Fruit fly (Drosophila melanogaster) whole organism, embryonic: Measurements from ENCODE around the gene Nelf-E.

Experiments used
- Adf1 ChIP-seq: fragments of 200-800 bp; sonication (Bioruptor generic); IDR thresholded peaks from 2 replicates; pipeline ENCODE4 v1.3.6; 2022; ENCODE audit warnings: missing biosample characterization, missing genetic modification characterization
- Atf3 ChIP-seq: fragments of 200-800 bp; sonication (Bioruptor generic); optimal IDR thresholded peaks from 3 replicates; lab custom pipeline; 2016; ENCODE audit warnings: missing biosample characterization, missing genetic modification characterization
- Atf6 ChIP-seq: fragments of 200-800 bp; sonication (Bioruptor generic); IDR thresholded peaks from 2 replicates; pipeline ENCODE4 v1.3.6; 2022; ENCODE audit warnings: missing biosample characterization, missing genetic modification characterization
- BEAF-32 ChIP-seq: fragments of 200-800 bp; sonication (Bioruptor generic); optimal IDR thresholded peaks from 3 replicates; lab custom pipeline; 2017; ENCODE audit warnings: missing biosample characterization, missing genetic modification characterization, mild to moderate bottlenecking, moderate library complexity, missing genetic modification reagents
- CG10209 ChIP-seq: fragments of 200-800 bp; sonication (Bioruptor generic); optimal IDR thresholded peaks from 3 replicates; lab custom pipeline; 2017; ENCODE audit warnings: missing biosample characterization, mild to moderate bottlenecking, missing genetic modification characterization, missing genetic modification reagents
- CG12299 ChIP-seq: fragments of 200-800 bp; sonication (Bioruptor generic); optimal IDR thresholded peaks from 2 replicates; lab custom pipeline; 2018; ENCODE audit warnings: missing biosample characterization, mild to moderate bottlenecking, missing genetic modification characterization
- CG12659 ChIP-seq: fragments of 200-800 bp; sonication (Bioruptor generic); optimal IDR thresholded peaks from 3 replicates; lab custom pipeline; 2017; ENCODE audit warnings: mild to moderate bottlenecking, missing biosample characterization, missing genetic modification reagents, missing genetic modification characterization
- CG12769 ChIP-seq: fragments of 200-800 bp; sonication (Bioruptor generic); optimal IDR thresholded peaks from 2 replicates; lab custom pipeline; 2019; ENCODE audit warnings: missing biosample characterization, mild to moderate bottlenecking, missing genetic modification characterization, moderate library complexity
- CG13624 ChIP-seq: fragments of 200-800 bp; sonication (Bioruptor generic); optimal IDR thresholded peaks from 2 replicates; lab custom pipeline; 2016; ENCODE audit warnings: missing biosample characterization, missing genetic modification characterization
- CG14710 ChIP-seq: fragments of 200-800 bp; sonication (Bioruptor generic); optimal IDR thresholded peaks from 3 replicates; lab custom pipeline; 2019; ENCODE audit warnings: missing biosample characterization, mild to moderate bottlenecking, missing genetic modification characterization, moderate library complexity
- CG17328 ChIP-seq: fragments of 200-800 bp; sonication (Bioruptor generic); IDR thresholded peaks from 2 replicates; pipeline ENCODE4 v1.3.6; 2022; ENCODE audit warnings: missing biosample characterization, missing genetic modification characterization
- CG18011 ChIP-seq: fragments of 200-800 bp; sonication (Bioruptor generic); optimal IDR thresholded peaks from 2 replicates; lab custom pipeline; 2017; ENCODE audit warnings: missing biosample characterization, missing genetic modification characterization, mild to moderate bottlenecking, moderate library complexity, missing genotype
- CG1832 ChIP-seq: fragments of 200-800 bp; sonication (Bioruptor generic); optimal IDR thresholded peaks from 2 replicates; lab custom pipeline; 2017; ENCODE audit warnings: missing biosample characterization, mild to moderate bottlenecking, missing genetic modification characterization, inconsistent platforms
- CG6254 ChIP-seq: fragments of 200-800 bp; sonication (Bioruptor generic); optimal IDR thresholded peaks from 3 replicates; lab custom pipeline; 2017; ENCODE audit warnings: mild to moderate bottlenecking, missing biosample characterization, missing genetic modification reagents, missing genetic modification characterization
- CG7357 ChIP-seq: fragments of 200-800 bp; sonication (Bioruptor generic); IDR thresholded peaks from 3 replicates; pipeline ENCODE4 v1.3.6; 2022; ENCODE audit warnings: missing biosample characterization, missing genetic modification characterization
- CG8089 ChIP-seq: fragments of 200-800 bp; sonication (Bioruptor generic); optimal IDR thresholded peaks from 3 replicates; lab custom pipeline; 2016; ENCODE audit warnings: missing biosample characterization, missing genetic modification characterization
- CG9609 ChIP-seq: fragments of 200-800 bp; sonication (Bioruptor generic); optimal IDR thresholded peaks from 3 replicates; lab custom pipeline; 2016; ENCODE audit warnings: missing biosample characterization, missing genetic modification characterization
- CG9727 ChIP-seq: fragments of 200-800 bp; sonication (Bioruptor generic); optimal IDR thresholded peaks from 3 replicates; lab custom pipeline; 2017; ENCODE audit warnings: missing biosample characterization, mild to moderate bottlenecking, missing genetic modification characterization
- CTCF ChIP-seq: fragments of 200-800 bp; sonication (Bioruptor generic); optimal IDR thresholded peaks from 2 replicates; lab custom pipeline; 2017; ENCODE audit warnings: missing biosample characterization, mild to moderate bottlenecking, missing genetic modification characterization, moderate library complexity
- D ChIP-seq, 2 experiments: fragments of 200-800 bp in 1 of 2; fragments of >200 bp in 1 of 2; sonication (Bioruptor generic) in 1 of 2; optimal IDR thresholded peaks; 2 replicates in 1 of 2; 3 replicates in 1 of 2; lab custom pipeline; 2017; ENCODE audit warnings: mild to moderate bottlenecking in 1 of 2, missing biosample characterization in 1 of 2, missing genetic modification characterization in 1 of 2, missing genetic modification reagents in 1 of 2
- Dip2 ChIP-seq: fragments of 200-800 bp; sonication (Bioruptor generic); IDR thresholded peaks from 2 replicates; pipeline ENCODE4 v1.3.6; 2022; ENCODE audit warnings: missing biosample characterization, missing genetic modification characterization
- HLH4C ChIP-seq: fragments of 200-800 bp; sonication (Bioruptor generic); IDR thresholded peaks from 3 replicates; pipeline ENCODE4 v1.3.6; 2022; ENCODE audit warnings: missing biosample characterization, missing genetic modification characterization; ENCODE audit not compliant: partially characterized antibody
- Hr3 ChIP-seq: fragments of 200-800 bp; sonication (Bioruptor generic); optimal IDR thresholded peaks from 3 replicates; lab custom pipeline; 2016; ENCODE audit warnings: missing biosample characterization, missing genetic modification characterization
- MTF-1 ChIP-seq: fragments of 200-800 bp; sonication (Bioruptor generic); optimal IDR thresholded peaks from 2 replicates; lab custom pipeline; 2018; ENCODE audit warnings: missing biosample characterization, mild to moderate bottlenecking, missing genetic modification characterization, borderline replicate concordance
- Mad ChIP-seq: fragments of 200-800 bp; sonication (Bioruptor generic); optimal IDR thresholded peaks from 2 replicates; lab custom pipeline; 2016; ENCODE audit warnings: missing biosample characterization, missing genetic modification characterization
- Max ChIP-seq: fragments of 200-800 bp; sonication (Bioruptor generic); optimal IDR thresholded peaks from 2 replicates; lab custom pipeline; 2016; ENCODE audit warnings: missing biosample characterization, mild to moderate bottlenecking, missing genetic modification characterization
- Nf-YC ChIP-seq: fragments of 200-800 bp; optimal IDR thresholded peaks from 3 replicates; lab custom pipeline; 2019; ENCODE audit warnings: missing biosample characterization, mild to moderate bottlenecking, missing genetic modification characterization, moderate library complexity
- Optix ChIP-seq: fragments of 200-800 bp; sonication (Bioruptor generic); IDR thresholded peaks from 3 replicates; pipeline ENCODE4 v1.3.6; 2022; ENCODE audit warnings: missing biosample characterization, missing genetic modification characterization
- Rfx ChIP-seq: fragments of 200-800 bp; sonication (Bioruptor generic); IDR thresholded peaks from 2 replicates; pipeline ENCODE4 v1.3.6; 2022; ENCODE audit warnings: missing biosample characterization, missing genetic modification characterization
- Sox100B ChIP-seq: fragments of 200-800 bp; sonication (Bioruptor generic); optimal IDR thresholded peaks from 3 replicates; lab custom pipeline; 2018; ENCODE audit warnings: missing biosample characterization, mild to moderate bottlenecking, missing genetic modification characterization
- Spps ChIP-seq: fragments of 200-800 bp; sonication (Bioruptor generic); optimal IDR thresholded peaks from 2 replicates; lab custom pipeline; 2018; ENCODE audit warnings: missing biosample characterization, mild to moderate bottlenecking, missing genetic modification characterization
- Trl ChIP-seq, 3 experiments: fragments of >200 bp in 2 of 3; fragments of 200-800 bp in 1 of 3; sonication (Bioruptor generic) in 1 of 3; optimal IDR thresholded peaks; 2 replicates in 1 of 3; 3 replicates in 2 of 3; lab custom pipeline; 2016 to 2017; ENCODE audit warnings: missing biosample characterization in 1 of 3, missing genetic modification characterization in 1 of 3
- al ChIP-seq: fragments of 200-800 bp; sonication (Bioruptor generic); IDR thresholded peaks from 2 replicates; pipeline ENCODE4 v1.3.6; 2022; ENCODE audit warnings: missing biosample characterization, missing genetic modification characterization
- ase ChIP-seq: fragments of 200-800 bp; sonication (Bioruptor generic); IDR thresholded peaks from 3 replicates; pipeline ENCODE4 v1.3.6; 2022; ENCODE audit warnings: missing biosample characterization, missing genetic modification characterization
- chm ChIP-seq: fragments of 200-800 bp; sonication (Bioruptor generic); IDR thresholded peaks from 2 replicates; pipeline ENCODE4 v1.3.6; 2022; ENCODE audit warnings: missing biosample characterization, missing genetic modification characterization
- ci ChIP-seq: fragments of 200-800 bp; sonication (Bioruptor generic); IDR thresholded peaks from 3 replicates; pipeline ENCODE4 v1.3.6; 2022; ENCODE audit warnings: missing biosample characterization, missing genetic modification characterization
- croc ChIP-seq: fragments of 200-800 bp; sonication (Bioruptor generic); conservative IDR thresholded peaks from 3 replicates; pipeline ENCODE4 v1.3.6; 2022; ENCODE audit warnings: missing biosample characterization, missing genetic modification characterization
- hbn ChIP-seq: fragments of 200-800 bp; sonication (Bioruptor generic); IDR thresholded peaks from 2 replicates; pipeline ENCODE4 v1.3.6; 2022; ENCODE audit warnings: missing biosample characterization, missing genetic modification characterization; ENCODE audit not compliant: partially characterized antibody
- hth ChIP-seq: fragments of >200 bp; optimal IDR thresholded peaks from 2 replicates; lab custom pipeline; 2017; ENCODE audit warnings: inconsistent platforms
- luna ChIP-seq: fragments of 200-800 bp; sonication (Bioruptor generic); optimal IDR thresholded peaks from 2 replicates; lab custom pipeline; 2016; ENCODE audit warnings: missing biosample characterization, missing genetic modification characterization
- nerfin-1 ChIP-seq: fragments of 200-800 bp; sonication (Bioruptor generic); optimal IDR thresholded peaks from 3 replicates; lab custom pipeline; 2019; ENCODE audit warnings: missing biosample characterization, mild to moderate bottlenecking, missing genetic modification characterization, moderate library complexity
- nerfin-2 ChIP-seq: fragments of 200-800 bp; sonication (Bioruptor generic); IDR thresholded peaks from 2 replicates; pipeline ENCODE4 v1.3.6; 2022; ENCODE audit warnings: missing biosample characterization, missing genetic modification characterization; ENCODE audit not compliant: partially characterized antibody
- pho ChIP-seq: fragments of 200-800 bp; sonication (Bioruptor generic); optimal IDR thresholded peaks from 2 replicates; lab custom pipeline; 2016; ENCODE audit warnings: missing biosample characterization, missing genetic modification characterization
- run ChIP-seq: fragments of 200-800 bp; sonication (Bioruptor generic); optimal IDR thresholded peaks from 3 replicates; lab custom pipeline; 2018; ENCODE audit warnings: missing biosample characterization, mild to moderate bottlenecking, missing genetic modification characterization
- sd ChIP-seq: fragments of 200-800 bp; sonication (Bioruptor generic); optimal IDR thresholded peaks from 3 replicates; lab custom pipeline; 2018; ENCODE audit warnings: missing biosample characterization, mild to moderate bottlenecking, missing genetic modification characterization, moderate library complexity
- seq ChIP-seq: fragments of 200-800 bp; sonication (Bioruptor generic); IDR thresholded peaks from 2 replicates; pipeline ENCODE4 v1.3.6; 2022; ENCODE audit warnings: missing biosample characterization, missing genetic modification characterization
- shn ChIP-seq: fragments of 200-800 bp; sonication (Bioruptor generic); optimal IDR thresholded peaks from 3 replicates; lab custom pipeline; 2016; ENCODE audit warnings: missing biosample characterization, missing genetic modification characterization
- slbo ChIP-seq: fragments of 200-800 bp; sonication (Bioruptor generic); IDR thresholded peaks from 2 replicates; pipeline ENCODE4 v1.3.6; 2022; ENCODE audit warnings: missing biosample characterization, missing genetic modification characterization
- tgo ChIP-seq: fragments of 200-800 bp; sonication (Bioruptor generic); IDR thresholded peaks from 3 replicates; pipeline ENCODE4 v1.3.6; 2022; ENCODE audit warnings: missing biosample characterization, missing genetic modification characterization
- tio ChIP-seq: fragments of 200-800 bp; sonication (Bioruptor generic); optimal IDR thresholded peaks from 2 replicates; lab custom pipeline; 2017; ENCODE audit warnings: missing biosample characterization, missing genetic modification characterization, inconsistent platforms

Nelf-E gene

DNA sequence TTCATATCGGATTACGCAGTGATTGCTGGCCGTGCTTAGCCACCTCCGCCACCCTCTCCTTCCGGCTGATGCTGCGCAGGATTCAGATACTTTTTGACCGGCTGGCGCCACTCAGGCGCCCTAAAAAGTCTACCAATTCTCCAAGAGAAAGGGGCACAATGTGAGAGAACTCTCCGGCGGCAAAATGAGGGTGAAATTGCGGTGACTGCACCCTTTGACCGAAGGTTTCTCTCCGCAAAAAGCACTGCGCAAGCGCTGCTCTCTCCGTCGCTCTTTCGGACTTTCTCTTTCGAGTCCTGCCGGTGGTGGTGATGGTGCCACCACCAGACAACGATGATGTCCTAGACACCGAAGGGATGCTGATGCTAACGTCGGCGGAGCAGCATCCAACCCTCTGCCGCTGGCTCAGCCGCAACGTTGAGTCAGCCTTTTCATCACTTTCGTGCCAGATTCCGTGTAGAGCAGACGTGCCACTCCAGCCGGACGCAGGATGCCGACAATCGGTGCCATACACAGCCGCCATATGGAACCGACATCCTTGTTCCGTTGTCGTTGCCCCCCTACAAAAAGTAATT lies 40.8 kb downstream of the Nelf-E start (continued):
- no peak for TF ChIP-seq CG14710 (tag; lab: Kevin White, UChicago)
- TF ChIP-seq Hr3 (GFP tag; lab: Kevin White, UChicago) = no peak
- no peak for TF ChIP-seq MTF-1 (GFP tag; lab: Kevin White, UChicago)
- no peak for TF ChIP-seq CG9609
- TF ChIP-seq HLH4C (GFP tag; lab: Robert Waterston, UW) = no peak
- no peak for TF ChIP-seq CG1832 (GFP tag; lab: Kevin White, UChicago)
- peak; percentile 13; the same call in 1 of the 2 replicates for TF ChIP-seq CG17328
- TF ChIP-seq croc (GFP tag; lab: Robert Waterston, UW) = no peak
- no peak for TF ChIP-seq shn
- TF ChIP-seq CG12769 (tag; lab: Kevin White, UChicago) = no peak
- TF ChIP-seq slbo (GFP tag; lab: Robert Waterston, UW) = no peak
- TF ChIP-seq CG12659 = no peak
- no peak for TF ChIP-seq Max (GFP tag; lab: Kevin White, UChicago)
- TF ChIP-seq CG12299 (tag; lab: Kevin White, UChicago) = no peak
- TF ChIP-seq tgo = no peak
- TF ChIP-seq CG6254 = no peak
- TF ChIP-seq Trl (optimal IDR thresholded peaks at IDR 0.05; lab: Kevin White, UChicago) = peak; percentile 63 to 66
- TF ChIP-seq Trl (GFP tag; optimal IDR thresholded peaks at IDR 0.05; lab: Kevin White, UChicago) = peak; percentile 10
- TF ChIP-seq CG9727 (GFP tag; lab: Kevin White, UChicago) = no peak
- no peak for TF ChIP-seq CG7357 (GFP tag; lab: Robert Waterston, UW)
- no peak for TF ChIP-seq Spps (tag; lab: Kevin White, UChicago)
- TF ChIP-seq tio = no peak
- TF ChIP-seq Nf-YC (tag; lab: Kevin White, UChicago) = no peak
- TF ChIP-seq CTCF (GFP tag; lab: Kevin White, UChicago) = peak; percentile 44
- no peak for TF ChIP-seq hbn
- no peak for TF ChIP-seq CG8089
- TF ChIP-seq pho (GFP tag; lab: Kevin White, UChicago) = no peak
- TF ChIP-seq BEAF-32 (GFP tag; lab: Kevin White, UChicago) = no peak
- TF ChIP-seq sd (tag; lab: Kevin White, UChicago) = no peak
- TF ChIP-seq hth = no peak
- peak; percentile 88 for TF ChIP-seq seq (GFP tag; lab: Robert Waterston, UW)
- no peak for TF ChIP-seq CG13624 (GFP tag; lab: Kevin White, UChicago)
- peak; percentile 38; the same call in 1 of the 2 replicates for TF ChIP-seq chm
- TF ChIP-seq run (tag; lab: Kevin White, UChicago) = no peak
- TF ChIP-seq al (GFP tag; lab: Robert Waterston, UW) = no peak
- no peak for TF ChIP-seq Optix (GFP tag; lab: Robert Waterston, UW)
- TF ChIP-seq Sox100B = no peak
- no peak for TF ChIP-seq Atf3 (GFP tag; lab: Kevin White, UChicago)
- no peak for TF ChIP-seq Dip2 (GFP tag; lab: Robert Waterston, UW)
- peak; percentile 18 for TF ChIP-seq nerfin-1
- TF ChIP-seq ase (GFP tag; lab: Robert Waterston, UW) = 0 out of 3 replicates have a peak, but pooled peaks have one; percentile 35
- no peak for TF ChIP-seq luna (GFP tag; lab: Kevin White, UChicago)
- TF ChIP-seq CG10209 (GFP tag; lab: Kevin White, UChicago) = no peak
- peak; percentile 64; the same call in 1 of the 2 replicates for TF ChIP-seq Adf1 (GFP tag; lab: Robert Waterston, UW)
- no peak for TF ChIP-seq nerfin-2 (GFP tag; lab: Robert Waterston, UW)
- TF ChIP-seq CG18011 (GFP tag; lab: Kevin White, UChicago) = no peak
- no peak for TF ChIP-seq Mad (GFP tag; lab: Kevin White, UChicago)
- TF ChIP-seq ci (GFP tag; lab: Robert Waterston, UW) = no peak
- no peak for TF ChIP-seq Rfx (GFP tag; lab: Robert Waterston, UW)
- no peak for TF ChIP-seq D (optimal IDR thresholded peaks at IDR 0.05; lab: Kevin White, UChicago)
- no peak for TF ChIP-seq D (GFP tag; optimal IDR thresholded peaks at IDR 0.05; lab: Kevin White, UChicago)
- TF ChIP-seq Atf6 = no peak
